Fruit fly (Drosophila melanogaster): ENCODE data around the gene slmo.

- TF ChIP-seq CG14711 (tag; optimal IDR thresholded peaks at IDR 0.05) (no peak), Clk (GFP tag; optimal IDR thresholded peaks at IDR 0.05) (no peak), cic (GFP tag; optimal IDR thresholded peaks at IDR 0.05) (no peak), cnc (optimal IDR thresholded peaks at IDR 0.05) (no peak), bab1 (GFP tag; optimal IDR thresholded peaks at IDR 0.05) (peak; percentile 57), CG11617 (GFP tag; optimal IDR thresholded peaks at IDR 0.05) (no peak), CG1620 (GFP tag; optimal IDR thresholded peaks at IDR 0.05) (no peak)
Observed at dm6 chr2L:6012303-6013070, 36.0 kb downstream of the slmo start, which contains the start of gene CG9098.

Data from whole organism, adult.